Worm (Caenorhabditis elegans): ENCODE data around the gene rpt-1.

rpt-1 gene

ce11 chrV:11990511-11991127 lies 8.4 kb upstream of the rpt-1 start:
- no peak for TF ChIP-seq unc-62 (GFP tag; optimal IDR thresholded peaks at IDR 0.05)

- TF ChIP-seq unc-62 (GFP tag; optimal IDR thresholded peaks at IDR 0.05): no peak
Measured at ce11 chrV:11989861-11990260, 7.7 kb upstream of the rpt-1 start.

- TF ChIP-seq unc-62 (GFP tag; optimal IDR thresholded peaks at IDR 0.05): no peak
Measured at ce11 chrV:11986078-11986869, 4.1 kb upstream of the rpt-1 start.

ce11 chrV:11985384-11985783 lies 3.2 kb upstream of the rpt-1 start, which contains the start of gene mans-2:
Gene mans-2 (minus strand): TSS chrV:11985484.
- TF ChIP-seq unc-62 (GFP tag; optimal IDR thresholded peaks at IDR 0.05): no peak

ce11 chrV:11979673-11980561 lies 2.3 kb downstream of the rpt-1 start, which contains the start of gene snr-4:
Gene snr-4 (minus strand): TSS chrV:11979723.
- TF ChIP-seq unc-62 (GFP tag; optimal IDR thresholded peaks at IDR 0.05): no peak

- no peak for TF ChIP-seq unc-62 (GFP tag; optimal IDR thresholded peaks at IDR 0.05)
Measured at ce11 chrV:11978179-11978578, 4.0 kb downstream of the rpt-1 start, which contains the start of gene mif-2. Gene mif-2 (minus strand): TSS chrV:11978459.

- TF ChIP-seq unc-62 (GFP tag; optimal IDR thresholded peaks at IDR 0.05): no peak
Measured at ce11 chrV:11976734-11977133, 5.5 kb downstream of the rpt-1 start.

ce11 chrV:11975233-11975632 lies 7.0 kb downstream of the rpt-1 start, which contains the start of gene cpr-1:
Gene cpr-1 (plus strand): TSS chrV:11975551.
- no peak for TF ChIP-seq unc-62 (GFP tag; optimal IDR thresholded peaks at IDR 0.05)

- no peak for TF ChIP-seq unc-62 (GFP tag; optimal IDR thresholded peaks at IDR 0.05)
Measured at ce11 chrV:11964723-11965122, 17.5 kb downstream of the rpt-1 start, which contains the start of gene F58H1.7. Gene F58H1.7 (minus strand): TSS chrV:11964823.

- no peak for TF ChIP-seq unc-62 (GFP tag; optimal IDR thresholded peaks at IDR 0.05)
Measured at ce11 chrV:11960831-11961190, 21.4 kb downstream of the rpt-1 start.

- TF ChIP-seq unc-62 (GFP tag; optimal IDR thresholded peaks at IDR 0.05): no peak
Measured at ce11 chrV:11960084-11960830, 21.9 kb downstream of the rpt-1 start.

ce11 chrV:11958343-11959291 lies 23.6 kb downstream of the rpt-1 start, which contains the start of gene F58H1.5:
Gene F58H1.5 (plus strand): TSS chrV:11958393.
- no peak for TF ChIP-seq unc-62 (GFP tag; optimal IDR thresholded peaks at IDR 0.05)

ce11 chrV:11955617-11956016 lies 26.6 kb downstream of the rpt-1 start:
- TF ChIP-seq unc-62 (GFP tag; optimal IDR thresholded peaks at IDR 0.05): no peak

ce11 chrV:11953621-11954020 lies 28.6 kb downstream of the rpt-1 start:
- TF ChIP-seq unc-62 (GFP tag; optimal IDR thresholded peaks at IDR 0.05): no peak
